Worm (Caenorhabditis elegans): ENCODE measurements around the gene R06F6.12.

DNA sequence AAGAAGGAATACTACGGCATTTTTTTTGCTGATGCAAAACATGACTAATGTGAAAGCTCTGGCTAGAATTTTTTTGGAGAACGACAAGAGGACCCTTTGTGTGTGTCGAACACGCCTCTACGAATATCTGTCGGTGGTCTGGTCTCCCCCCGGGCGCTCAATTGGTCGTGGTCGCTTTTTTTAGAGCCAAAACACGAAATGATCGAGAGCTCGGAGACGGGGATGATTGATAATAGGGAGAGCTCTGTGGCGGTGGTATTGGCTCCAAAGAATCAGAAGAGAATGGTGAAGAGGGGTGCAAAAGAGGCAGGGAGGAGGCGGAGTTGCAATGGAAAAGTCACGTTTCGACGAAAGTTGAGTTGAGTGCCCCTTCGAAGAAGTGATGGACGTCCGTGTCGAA is 5.7 kb upstream of the R06F6.12 start:
- TF ChIP-seq flt-1 (GFP tag; IDR thresholded peaks at IDR 0.05) (no peak), cog-1 (tag; optimal IDR thresholded peaks at IDR 0.05) (no peak), ztf-29 (GFP tag; IDR thresholded peaks at IDR 0.05) (no peak), T22C8.4 (GFP tag; IDR thresholded peaks at IDR 0.05) (no peak), ref-1 (GFP tag; conservative IDR thresholded peaks at IDR 0.05) (no peak)
